Fruit fly (Drosophila melanogaster) whole organism, prepupa: ENCODE data around the gene Snapin.

Source experiments
- CG32006 ChIP-seq: fragments of 200-800 bp; sonication (Bioruptor generic); optimal IDR thresholded peaks from 3 replicates; lab custom pipeline; 2017; ENCODE audit warnings: missing biosample characterization, mild to moderate bottlenecking, missing genetic modification characterization
- Lpt ChIP-seq: fragments of 200-800 bp; sonication (Bioruptor generic); optimal IDR thresholded peaks from 3 replicates; lab custom pipeline; 2016; ENCODE audit warnings: missing biosample characterization, missing genetic modification characterization
- Smox ChIP-seq: fragments of 200-800 bp; sonication (Bioruptor generic); optimal IDR thresholded peaks from 3 replicates; lab custom pipeline; 2016; ENCODE audit warnings: missing biosample characterization, missing genetic modification characterization
- fd85E ChIP-seq: fragments of 200-800 bp; sonication (Bioruptor generic); optimal IDR thresholded peaks from 3 replicates; lab custom pipeline; 2016; ENCODE audit warnings: missing biosample characterization, missing genetic modification characterization
- pdm3 ChIP-seq: fragments of 200-800 bp; sonication (Bioruptor generic); optimal IDR thresholded peaks from 3 replicates; lab custom pipeline; 2016; ENCODE audit warnings: missing biosample characterization, missing genetic modification characterization
- svp ChIP-seq: fragments of 200-800 bp; sonication (Bioruptor generic); peaks from one replicate; lab custom pipeline; 2016; ENCODE audit warnings: missing biosample characterization, missing genetic modification characterization

DNA sequence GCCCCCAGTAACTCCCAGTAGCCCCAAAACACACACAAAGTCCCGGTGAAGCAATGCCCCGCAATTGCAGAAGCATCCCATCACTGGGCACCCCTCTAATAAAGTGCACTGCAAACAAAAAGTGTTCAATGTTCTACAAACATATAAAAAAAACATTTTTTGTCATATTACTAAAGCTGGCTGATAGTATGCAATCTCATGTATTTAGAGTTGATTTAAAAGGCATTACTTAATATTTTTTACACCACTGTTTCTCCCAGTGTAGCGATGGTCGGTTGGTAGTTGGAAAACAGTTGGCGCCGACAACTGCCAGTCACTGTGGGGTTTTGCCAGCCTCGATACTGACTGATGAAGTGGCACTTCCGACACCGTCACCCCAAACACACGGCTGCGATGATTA lies 39.1 kb downstream of the Snapin start:
- TF ChIP-seq pdm3 = peak; percentile 2
- TF ChIP-seq Smox (GFP tag; lab: Kevin White, UChicago) = no peak
- no peak for TF ChIP-seq fd85E (GFP tag; lab: Kevin White, UChicago)
- peak; percentile 48 for TF ChIP-seq svp (GFP tag; lab: Kevin White, UChicago)
- TF ChIP-seq Lpt = no peak
- TF ChIP-seq CG32006 (GFP tag; lab: Kevin White, UChicago) = no peak
